Worm (Caenorhabditis elegans) whole organism, young adult: ENCODE results near the gene R02F11.2.

Source experiments
- B0019.2 ChIP-seq: fragments of 200-800 bp; sonication (Bioruptor generic); conservative IDR thresholded peaks from 2 replicates; pipeline ENCODE4 v1.3.6; 2022; ENCODE audit warnings: missing genetic modification reagents, missing genetic modification characterization, missing compliant biosample characterization
- B0035.1 ChIP-seq: sonication (generic microtip); optimal IDR thresholded peaks from 2 replicates; lab custom pipeline; 2016; ENCODE audit warnings: missing genetic modification characterization, mild to moderate bottlenecking, missing compliant biosample characterization, missing genotype, missing genetic modification reagents
- C17E4.6 ChIP-seq: fragments of 200-800 bp; sonication (Bioruptor generic); IDR thresholded peaks from 2 replicates; pipeline ENCODE4 v1.3.6; 2022; ENCODE audit warnings: missing genetic modification reagents, missing genetic modification characterization, missing compliant biosample characterization
- D2030.7 ChIP-seq: fragments of 200-800 bp; sonication (Bioruptor generic); IDR thresholded peaks from 2 replicates; pipeline ENCODE4 v1.3.6; 2022; ENCODE audit warnings: missing genetic modification reagents, missing genetic modification characterization, missing compliant biosample characterization
- F22D6.2 ChIP-seq: sonication (generic microtip); optimal IDR thresholded peaks from 2 replicates; lab custom pipeline; 2016; ENCODE audit warnings: mild to moderate bottlenecking, missing genetic modification characterization, missing compliant biosample characterization
- F57A8.1 ChIP-seq: fragments of 200-800 bp; sonication (Bioruptor generic); optimal IDR thresholded peaks from 2 replicates; lab custom pipeline; 2018; ENCODE audit warnings: mild to moderate bottlenecking, missing genetic modification characterization, moderate library complexity, missing compliant biosample characterization
- F57C9.4 ChIP-seq: sonication (generic microtip); optimal IDR thresholded peaks from 2 replicates; lab custom pipeline; 2017; ENCODE audit warnings: mild to moderate bottlenecking, missing genetic modification characterization, missing compliant biosample characterization
- K12H6.12 ChIP-seq: fragments of 200-800 bp; sonication (Bioruptor generic); optimal IDR thresholded peaks from 2 replicates; lab custom pipeline; 2018; ENCODE audit warnings: mild to moderate bottlenecking, missing genetic modification characterization, missing compliant biosample characterization
- T07F8.4 ChIP-seq: sonication (generic microtip); optimal IDR thresholded peaks from 2 replicates; lab custom pipeline; 2016; ENCODE audit warnings: mild to moderate bottlenecking, missing genetic modification characterization, moderate library complexity, missing compliant biosample characterization
- T26A5.8 ChIP-seq: sonication (generic microtip); optimal IDR thresholded peaks from 2 replicates; lab custom pipeline; 2016; ENCODE audit warnings: missing genetic modification characterization, missing compliant biosample characterization
- Y53F4B.3 ChIP-seq: fragments of 200-800 bp; sonication (Bioruptor generic); IDR thresholded peaks from 2 replicates; pipeline ENCODE4 v1.3.6; 2022; ENCODE audit warnings: missing genetic modification reagents, missing genetic modification characterization, missing compliant biosample characterization
- Y53G8AR.9 ChIP-seq: fragments of 200-800 bp; sonication (Bioruptor generic); conservative IDR thresholded peaks from 2 replicates; pipeline ENCODE4 v1.3.6; 2022; ENCODE audit warnings: missing genetic modification reagents, missing genetic modification characterization, missing compliant biosample characterization
- Y79H2A.3 ChIP-seq: fragments of 200-800 bp; sonication (Bioruptor generic); conservative IDR thresholded peaks from 2 replicates; pipeline ENCODE4 v1.3.6; 2022; ENCODE audit warnings: missing genetic modification reagents, missing genetic modification characterization, missing compliant biosample characterization
- Y95B8A.8 ChIP-seq: fragments of 200-800 bp; sonication (Bioruptor generic); IDR thresholded peaks from 2 replicates; pipeline ENCODE4 v1.3.6; 2022; ENCODE audit warnings: missing genetic modification reagents, missing genetic modification characterization, missing compliant biosample characterization
- athp-1 ChIP-seq: sonication (generic microtip); optimal IDR thresholded peaks from 2 replicates; lab custom pipeline; 2017; ENCODE audit warnings: mild to moderate bottlenecking, missing genetic modification characterization, missing compliant biosample characterization
- attf-3 ChIP-seq: fragments of 200-800 bp; sonication (Bioruptor generic); conservative IDR thresholded peaks from 2 replicates; pipeline ENCODE4 v1.3.6; 2022; ENCODE audit warnings: missing genetic modification reagents, missing genetic modification characterization, missing compliant biosample characterization
- bed-2 ChIP-seq: fragments of 200-800 bp; sonication (Bioruptor generic); IDR thresholded peaks from 2 replicates; pipeline ENCODE4 v1.3.6; 2022; ENCODE audit warnings: missing genetic modification reagents, missing genetic modification characterization, missing compliant biosample characterization
- cebp-2 ChIP-seq: fragments of 200-800 bp; sonication (Bioruptor generic); IDR thresholded peaks from 2 replicates; pipeline ENCODE4 v1.3.6; 2022; ENCODE audit warnings: missing genetic modification characterization, missing compliant biosample characterization
- ceh-58 ChIP-seq: fragments of 200-800 bp; sonication (Bioruptor generic); IDR thresholded peaks from 2 replicates; pipeline ENCODE4 v1.3.6; 2022; ENCODE audit warnings: missing genetic modification characterization, missing compliant biosample characterization
- ceh-91 ChIP-seq: fragments of 200-800 bp; sonication (Bioruptor generic); IDR thresholded peaks from 2 replicates; pipeline ENCODE4 v1.3.6; 2022; ENCODE audit warnings: missing genetic modification reagents, missing genetic modification characterization, missing compliant biosample characterization
- chd-7 ChIP-seq: sonication (generic microtip); optimal IDR thresholded peaks from 2 replicates; lab custom pipeline; 2016; ENCODE audit warnings: mild to moderate bottlenecking, missing genetic modification characterization, moderate library complexity, missing compliant biosample characterization
- dpff-1 ChIP-seq: sonication (generic microtip); optimal IDR thresholded peaks from 2 replicates; lab custom pipeline; 2017; ENCODE audit warnings: mild to moderate bottlenecking, missing genetic modification characterization, missing compliant biosample characterization
- egrh-3 ChIP-seq: fragments of 200-800 bp; sonication (Bioruptor generic); IDR thresholded peaks from 2 replicates; pipeline ENCODE4 v1.3.6; 2022; ENCODE audit warnings: missing genetic modification reagents, missing genetic modification characterization, missing compliant biosample characterization
- him-1 ChIP-seq: sonication (generic microtip); optimal IDR thresholded peaks from 2 replicates; lab custom pipeline; 2016; ENCODE audit warnings: missing genotype, missing genetic modification reagents, missing genetic modification characterization, missing compliant biosample characterization
- hlh-12 ChIP-seq: sonication (generic microtip); optimal IDR thresholded peaks from 2 replicates; lab custom pipeline; 2016; ENCODE audit warnings: missing genetic modification characterization, missing compliant biosample characterization
- hrde-1 ChIP-seq: sonication (generic microtip); optimal IDR thresholded peaks from 2 replicates; lab custom pipeline; 2016; ENCODE audit warnings: missing genetic modification characterization, mild to moderate bottlenecking, missing compliant biosample characterization, moderate library complexity, missing genotype, missing genetic modification reagents, borderline replicate concordance
- hsf-1 ChIP-seq: fragments of 200-800 bp; sonication (Bioruptor generic); IDR thresholded peaks from 2 replicates; pipeline ENCODE4 v1.3.6; 2022; ENCODE audit warnings: missing genetic modification reagents, missing genetic modification characterization, missing compliant biosample characterization
- let-526 ChIP-seq: fragments of 200-800 bp; sonication (Bioruptor generic); IDR thresholded peaks from 2 replicates; pipeline ENCODE4 v1.3.6; 2022; ENCODE audit warnings: missing genetic modification reagents, missing genetic modification characterization, missing compliant biosample characterization
- lin-26 ChIP-seq: fragments of 200-800 bp; sonication (Bioruptor generic); IDR thresholded peaks from 2 replicates; pipeline ENCODE4 v1.3.6; 2022; ENCODE audit warnings: missing genetic modification reagents, missing genetic modification characterization, missing compliant biosample characterization
- lin-54 ChIP-seq: fragments of 200-800 bp; sonication (Bioruptor generic); optimal IDR thresholded peaks from 2 replicates; lab custom pipeline; 2018; ENCODE audit warnings: mild to moderate bottlenecking, missing genetic modification characterization, missing compliant biosample characterization
- lir-1 ChIP-seq: fragments of 200-800 bp; sonication (Bioruptor generic); conservative IDR thresholded peaks from 2 replicates; pipeline ENCODE4 v1.3.6; 2022; ENCODE audit warnings: missing genetic modification reagents, missing genetic modification characterization, missing compliant biosample characterization
- lsl-1 ChIP-seq: fragments of 200-800 bp; sonication (Bioruptor generic); optimal IDR thresholded peaks from 2 replicates; lab custom pipeline; 2018; ENCODE audit warnings: mild to moderate bottlenecking, missing genetic modification characterization, moderate library complexity, missing compliant biosample characterization
- madf-8 ChIP-seq: fragments of 200-800 bp; sonication (Bioruptor generic); conservative IDR thresholded peaks from 2 replicates; pipeline ENCODE4 v1.3.6; 2022; ENCODE audit warnings: missing genetic modification reagents, missing genetic modification characterization, missing compliant biosample characterization
- mxl-1 ChIP-seq: sonication (generic microtip); optimal IDR thresholded peaks from 2 replicates; lab custom pipeline; 2016; ENCODE audit warnings: missing genetic modification characterization, missing compliant biosample characterization
- nfya-2 ChIP-seq: fragments of 200-800 bp; sonication (Bioruptor generic); IDR thresholded peaks from 2 replicates; pipeline ENCODE4 v1.3.6; 2022; ENCODE audit warnings: missing genetic modification reagents, missing genetic modification characterization, missing compliant biosample characterization
- nfyb-1 ChIP-seq: fragments of 200-800 bp; sonication (Bioruptor generic); IDR thresholded peaks from 2 replicates; pipeline ENCODE4 v1.3.6; 2022; ENCODE audit warnings: missing genetic modification reagents, missing genetic modification characterization, missing compliant biosample characterization
- nhr-120 ChIP-seq: fragments of 200-800 bp; sonication (Bioruptor generic); IDR thresholded peaks from 2 replicates; pipeline ENCODE4 v1.3.6; 2022; ENCODE audit warnings: missing genetic modification characterization, missing compliant biosample characterization
- rpc-1 ChIP-seq, 2 experiments: fragments of 150-350 bp in 1 of 2; sonication (generic microtip) in 1 of 2; optimal IDR thresholded peaks; 2 replicates each; lab custom pipeline; 2014 to 2018; ENCODE audit warnings: missing biosample characterization in 1 of 2, missing genetic modification characterization in 1 of 2, missing genetic modification reagents in 1 of 2, missing genotype in 1 of 2
- snpc-4 ChIP-seq, 5 experiments: fragments of 150-350 bp in 1 of 5; sonication (generic microtip) in 4 of 5; optimal IDR thresholded peaks; 2 replicates each; lab custom pipeline; 2014 to 2018; ENCODE audit warnings: missing genetic modification characterization in 5 of 5, missing biosample characterization in 3 of 5, antibody characterized with exemption in 2 of 5, mild to moderate bottlenecking in 2 of 5, missing compliant biosample characterization in 2 of 5, missing genotype in 2 of 5, moderate library complexity in 2 of 5, missing genetic modification reagents in 1 of 5
- tbx-9 ChIP-seq: sonication (generic microtip); optimal IDR thresholded peaks from 2 replicates; lab custom pipeline; 2016; ENCODE audit warnings: borderline replicate concordance, missing genetic modification characterization, inconsistent platforms, missing compliant biosample characterization
- unc-130 ChIP-seq: sonication (generic microtip); optimal IDR thresholded peaks from 2 replicates; lab custom pipeline; 2016; ENCODE audit warnings: missing genetic modification reagents, missing genetic modification characterization, missing compliant biosample characterization
- ztf-18 ChIP-seq: sonication (generic microtip); optimal IDR thresholded peaks from 2 replicates; lab custom pipeline; 2016; ENCODE audit warnings: missing genotype, mild to moderate bottlenecking, missing genetic modification characterization, missing compliant biosample characterization
- ztf-25 ChIP-seq: fragments of 200-800 bp; sonication (Bioruptor generic); IDR thresholded peaks from 2 replicates; pipeline ENCODE4 v1.3.6; 2022; ENCODE audit warnings: missing genetic modification reagents, missing genetic modification characterization, missing compliant biosample characterization
- ztf-26 ChIP-seq: sonication (generic microtip); optimal IDR thresholded peaks from 2 replicates; lab custom pipeline; 2017; ENCODE audit warnings: missing genetic modification characterization, missing compliant biosample characterization
- ztf-28 ChIP-seq: fragments of 200-800 bp; sonication (Bioruptor generic); IDR thresholded peaks from 2 replicates; pipeline ENCODE4 v1.3.6; 2022; ENCODE audit warnings: missing genetic modification reagents, missing genetic modification characterization, missing compliant biosample characterization
- ztf-3 ChIP-seq: fragments of 200-800 bp; sonication (Bioruptor generic); optimal IDR thresholded peaks from 2 replicates; lab custom pipeline; 2018; ENCODE audit warnings: mild to moderate bottlenecking, missing genetic modification characterization, missing compliant biosample characterization
- ztf-6 ChIP-seq: fragments of 200-800 bp; sonication (Bioruptor generic); IDR thresholded peaks from 2 replicates; pipeline ENCODE4 v1.3.6; 2022; ENCODE audit warnings: missing genetic modification reagents, missing genetic modification characterization, missing compliant biosample characterization

Gene R02F11.2

DNA sequence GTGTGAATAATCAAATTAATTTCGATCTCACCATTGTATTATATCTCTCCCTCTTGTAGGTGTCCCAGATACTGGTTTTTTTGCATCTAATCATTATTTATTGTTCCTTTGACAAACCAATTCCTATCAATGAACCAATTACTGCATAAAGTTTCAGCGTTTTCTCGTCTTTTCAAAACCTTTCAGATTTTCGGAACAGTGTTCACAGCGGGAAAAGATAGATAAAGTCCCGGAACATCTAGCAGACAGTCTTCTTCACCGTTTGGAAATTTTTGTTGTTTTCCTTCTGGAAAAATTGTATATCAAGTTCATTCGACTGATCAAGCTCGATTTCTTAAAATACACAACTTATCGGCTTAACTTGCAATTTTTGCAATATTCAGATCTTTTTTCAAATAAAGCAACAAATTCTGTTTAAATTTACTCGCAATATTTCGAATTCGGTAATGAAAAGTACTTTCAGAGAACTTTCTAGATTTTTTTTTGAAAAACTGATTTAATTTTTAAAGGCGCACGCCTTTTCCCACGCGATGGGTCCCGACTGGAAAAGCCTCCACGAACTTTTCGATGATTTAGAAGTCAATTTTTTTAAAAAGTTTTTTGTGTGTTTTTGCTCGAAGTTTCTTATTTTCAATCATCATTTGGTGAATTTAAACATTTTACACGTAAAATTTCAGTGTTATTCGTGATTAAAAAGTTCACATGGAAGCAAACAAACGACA is 38.9 kb upstream of the R02F11.2 start, which contains the start of gene pgl-3 (continued):
- TF ChIP-seq C17E4.6 (GFP tag; lab: Robert Waterston, UW) (peak; percentile 72), hrde-1 (tag; lab: Kevin White, UChicago) (peak; percentile 88), lir-1 (GFP tag; lab: Robert Waterston, UW) (no peak), ceh-91 (peak; percentile 45; the same call in 1 of the 2 replicates), T26A5.8 (tag; lab: Kevin White, UChicago) (no peak), him-1 (tag; lab: Kevin White, UChicago) (peak; percentile 46), B0035.1 (tag; lab: Kevin White, UChicago) (no peak), snpc-4 (GFP tag; optimal IDR thresholded peaks at IDR 0.05; lab: Kevin White, UChicago) (peak; percentile 24), snpc-4 (tag; optimal IDR thresholded peaks at IDR 0.05; lab: Kevin White, UChicago) (no peak), ztf-18 (tag; lab: Kevin White, UChicago) (no peak), F57C9.4 (tag; lab: Kevin White, UChicago) (no peak), D2030.7 (GFP tag; lab: Robert Waterston, UW) (peak; percentile 77), unc-130 (GFP tag; lab: Kevin White, UChicago) (peak; percentile 11), lin-54 (peak; percentile 52), tbx-9 (no peak), hsf-1 (GFP tag; lab: Robert Waterston, UW) (peak; percentile 83), F22D6.2 (tag; lab: Kevin White, UChicago) (no peak), nfyb-1 (0 out of 2 replicates have a peak, but pooled peaks have one; percentile 10), rpc-1 (optimal IDR thresholded peaks at IDR 0.05; lab: Kevin White, UChicago) (no peak), rpc-1 (tag; optimal IDR thresholded peaks at IDR 0.05; lab: Kevin White, UChicago) (no peak), lsl-1 (GFP tag; lab: Kevin White, UChicago) (peak; percentile 41), attf-3 (no peak), nhr-120 (GFP tag; lab: Robert Waterston, UW) (no peak), ztf-6 (no peak), lin-26 (GFP tag; lab: Robert Waterston, UW) (peak; percentile 60; the same call in 1 of the 2 replicates), egrh-3 (GFP tag; lab: Robert Waterston, UW) (no peak), Y95B8A.8 (GFP tag; lab: Robert Waterston, UW) (peak; percentile 90; the same call in 1 of the 2 replicates), ceh-58 (no peak), bed-2 (no peak), cebp-2 (GFP tag; lab: Robert Waterston, UW) (no peak), athp-1 (no peak), ztf-26 (tag; lab: Kevin White, UChicago) (no peak), madf-8 (GFP tag; lab: Robert Waterston, UW) (peak; percentile 45), let-526 (GFP tag; lab: Robert Waterston, UW) (no peak), dpff-1 (tag; lab: Kevin White, UChicago) (no peak), Y79H2A.3 (peak; percentile 99), ztf-28 (GFP tag; lab: Robert Waterston, UW) (no peak), chd-7 (no peak), K12H6.12 (no peak), ztf-25 (no peak), mxl-1 (tag; lab: Kevin White, UChicago) (no peak), hlh-12 (tag; lab: Kevin White, UChicago) (no peak), Y53F4B.3 (no peak), Y53G8AR.9 (GFP tag; lab: Robert Waterston, UW) (peak; percentile 76; the same call in 1 of the 2 replicates), F57A8.1 (GFP tag; lab: Kevin White, UChicago) (no peak), nfya-2 (no peak), T07F8.4 (tag; lab: Kevin White, UChicago) (no peak), B0019.2 (GFP tag; lab: Robert Waterston, UW) (0 out of 2 replicates have a peak, but pooled peaks have one; percentile 8), ztf-3 (GFP tag; lab: Kevin White, UChicago) (no peak)
